Fruit fly (Drosophila melanogaster) whole organism, embryonic: ENCODE measurements around the gene Lrrk.
A peak's percentile ranks its signal among the peaks of the same experiment; 100 is the strongest.

Experiments used
- CG10431 ChIP-seq: fragments of 200-800 bp; sonication (Bioruptor generic); optimal IDR thresholded peaks from 3 replicates; lab custom pipeline; 2018; ENCODE audit warnings: missing biosample characterization, mild to moderate bottlenecking, missing genetic modification characterization
- CG10979 ChIP-seq: fragments of 200-800 bp; sonication (Bioruptor generic); optimal IDR thresholded peaks from 2 replicates; lab custom pipeline; 2018; ENCODE audit warnings: missing biosample characterization, mild to moderate bottlenecking, missing genetic modification characterization, moderate library complexity
- CG11456 ChIP-seq: fragments of 200-800 bp; sonication (Bioruptor generic); IDR thresholded peaks from 3 replicates; pipeline ENCODE4 v1.3.6; 2022; ENCODE audit warnings: missing biosample characterization, missing genetic modification characterization
- CG11504 ChIP-seq: fragments of 200-800 bp; sonication (Bioruptor generic); optimal IDR thresholded peaks from 3 replicates; lab custom pipeline; 2019; ENCODE audit warnings: missing biosample characterization, mild to moderate bottlenecking, missing genetic modification characterization, moderate library complexity
- CG12236 ChIP-seq: fragments of 200-800 bp; sonication (Bioruptor generic); optimal IDR thresholded peaks from 2 replicates; lab custom pipeline; 2016; ENCODE audit warnings: missing biosample characterization, missing genetic modification characterization
- CG13894 ChIP-seq: fragments of 200-800 bp; sonication (Bioruptor generic); optimal IDR thresholded peaks from 3 replicates; lab custom pipeline; 2018; ENCODE audit warnings: missing biosample characterization, mild to moderate bottlenecking, missing genetic modification characterization, moderate library complexity
- CG14441 ChIP-seq: fragments of 200-800 bp; sonication (Bioruptor generic); IDR thresholded peaks from 2 replicates; pipeline ENCODE4 v1.3.6; 2022; ENCODE audit warnings: missing biosample characterization, missing genetic modification characterization
- CG14667 ChIP-seq: fragments of 200-800 bp; sonication (Bioruptor generic); IDR thresholded peaks from 2 replicates; pipeline ENCODE4 v1.3.6; 2022; ENCODE audit warnings: missing biosample characterization, missing genetic modification characterization
- CG32532 ChIP-seq: fragments of 200-800 bp; sonication (Bioruptor generic); IDR thresholded peaks from 2 replicates; pipeline ENCODE4 v1.3.6; 2022; ENCODE audit warnings: missing biosample characterization, missing genetic modification characterization
- CG3838 ChIP-seq: fragments of 200-800 bp; sonication (Bioruptor generic); optimal IDR thresholded peaks from 3 replicates; lab custom pipeline; 2016; ENCODE audit warnings: missing biosample characterization, missing genetic modification characterization
- CG43689 ChIP-seq: fragments of 200-800 bp; sonication (Bioruptor generic); IDR thresholded peaks from 2 replicates; pipeline ENCODE4 v1.3.6; 2022; ENCODE audit warnings: missing biosample characterization, missing genetic modification characterization
- CG8281 ChIP-seq: fragments of 200-800 bp; sonication (Bioruptor generic); optimal IDR thresholded peaks from 2 replicates; lab custom pipeline; 2018; ENCODE audit warnings: missing biosample characterization, mild to moderate bottlenecking, missing genetic modification characterization, moderate library complexity
- CG9797 ChIP-seq: fragments of 200-800 bp; sonication (Bioruptor generic); optimal IDR thresholded peaks from 3 replicates; lab custom pipeline; 2018; ENCODE audit warnings: missing biosample characterization, mild to moderate bottlenecking, missing genetic modification characterization
- CG9817 ChIP-seq: fragments of 200-800 bp; sonication (Bioruptor generic); optimal IDR thresholded peaks from 2 replicates; lab custom pipeline; 2018; ENCODE audit warnings: missing biosample characterization, mild to moderate bottlenecking, missing genetic modification characterization, moderate library complexity
- D ChIP-seq, 2 experiments: fragments of 200-800 bp in 1 of 2; fragments of >200 bp in 1 of 2; sonication (Bioruptor generic) in 1 of 2; optimal IDR thresholded peaks; 2 replicates in 1 of 2; 3 replicates in 1 of 2; lab custom pipeline; 2017; ENCODE audit warnings: mild to moderate bottlenecking in 1 of 2, missing biosample characterization in 1 of 2, missing genetic modification characterization in 1 of 2, missing genetic modification reagents in 1 of 2
- Neu2 ChIP-seq: fragments of 200-800 bp; sonication (Bioruptor generic); optimal IDR thresholded peaks from 3 replicates; lab custom pipeline; 2016; ENCODE audit warnings: missing biosample characterization, missing genetic modification characterization, borderline replicate concordance
- Nf-YA ChIP-seq: fragments of 200-800 bp; sonication (Bioruptor generic); IDR thresholded peaks from 2 replicates; pipeline ENCODE4 v1.3.6; 2022; ENCODE audit warnings: missing biosample characterization, missing genetic modification characterization
- Scr ChIP-seq: fragments of 200-800 bp; sonication (Bioruptor generic); IDR thresholded peaks from 2 replicates; pipeline ENCODE4 v1.3.6; 2022; ENCODE audit warnings: missing biosample characterization, missing genetic modification characterization; ENCODE audit not compliant: partially characterized antibody
- Stat92E ChIP-seq, 3 experiments: fragments of >200 bp in 2 of 3; fragments of 200-800 bp in 1 of 3; sonication (Bioruptor generic) in 1 of 3; optimal IDR thresholded peaks; 2 replicates each; lab custom pipeline; 2017 to 2019; ENCODE audit warnings: missing biosample characterization in 3 of 3, missing genetic modification characterization in 3 of 3, mild to moderate bottlenecking in 1 of 3, moderate library complexity in 1 of 3
- ac ChIP-seq: fragments of 200-800 bp; sonication (Bioruptor generic); optimal IDR thresholded peaks from 3 replicates; lab custom pipeline; 2017; ENCODE audit warnings: missing biosample characterization, mild to moderate bottlenecking, missing genetic modification characterization
- amos ChIP-seq: fragments of 200-800 bp; sonication (Bioruptor generic); IDR thresholded peaks from 2 replicates; pipeline ENCODE4 v1.3.6; 2022; ENCODE audit warnings: missing biosample characterization, missing genetic modification characterization; ENCODE audit not compliant: partially characterized antibody
- ara ChIP-seq: fragments of 200-800 bp; sonication (Bioruptor generic); IDR thresholded peaks from 2 replicates; pipeline ENCODE4 v1.3.6; 2022; ENCODE audit warnings: missing biosample characterization, missing genetic modification characterization
- cad ChIP-seq: fragments of >200 bp; optimal IDR thresholded peaks from 2 replicates; lab custom pipeline; 2017; ENCODE audit warnings: missing biosample characterization, missing genetic modification characterization
- cg ChIP-seq: fragments of 200-800 bp; sonication (Bioruptor generic); optimal IDR thresholded peaks from 3 replicates; lab custom pipeline; 2019; ENCODE audit warnings: missing biosample characterization, mild to moderate bottlenecking, missing genetic modification characterization, moderate library complexity
- ci ChIP-seq: fragments of 200-800 bp; sonication (Bioruptor generic); IDR thresholded peaks from 3 replicates; pipeline ENCODE4 v1.3.6; 2022; ENCODE audit warnings: missing biosample characterization, missing genetic modification characterization
- crc ChIP-seq: fragments of 200-800 bp; sonication (Bioruptor generic); optimal IDR thresholded peaks from 2 replicates; lab custom pipeline; 2016; ENCODE audit warnings: missing biosample characterization, missing genetic modification characterization
- crol ChIP-seq: fragments of 200-800 bp; sonication (Bioruptor generic); IDR thresholded peaks from 2 replicates; pipeline ENCODE4 v1.3.6; 2022; ENCODE audit warnings: missing biosample characterization, missing genetic modification characterization
- dati ChIP-seq: fragments of 200-800 bp; sonication (Bioruptor generic); IDR thresholded peaks from 2 replicates; pipeline ENCODE4 v1.3.6; 2022; ENCODE audit warnings: missing biosample characterization, missing genetic modification characterization
- ind ChIP-seq: fragments of 200-800 bp; sonication (Bioruptor generic); optimal IDR thresholded peaks from 3 replicates; lab custom pipeline; 2016; ENCODE audit warnings: missing biosample characterization, missing genetic modification characterization
- ken ChIP-seq: fragments of 200-800 bp; sonication (Bioruptor generic); IDR thresholded peaks from 3 replicates; pipeline ENCODE4 v1.3.6; 2022; ENCODE audit warnings: missing biosample characterization, missing genetic modification characterization
- lbe ChIP-seq: fragments of 200-800 bp; sonication (Bioruptor generic); optimal IDR thresholded peaks from 2 replicates; lab custom pipeline; 2016; ENCODE audit warnings: missing biosample characterization, mild to moderate bottlenecking, missing genetic modification characterization
- phol ChIP-seq: fragments of 200-800 bp; sonication (Bioruptor generic); optimal IDR thresholded peaks from 3 replicates; lab custom pipeline; 2018; ENCODE audit warnings: missing biosample characterization, mild to moderate bottlenecking, missing genetic modification characterization, moderate library complexity
- pros ChIP-seq: fragments of 200-800 bp; sonication (Bioruptor generic); optimal IDR thresholded peaks from 3 replicates; lab custom pipeline; 2019; ENCODE audit warnings: missing biosample characterization, mild to moderate bottlenecking, missing genetic modification characterization, moderate library complexity
- sens ChIP-seq: fragments of 200-800 bp; sonication (Bioruptor generic); peaks from one replicate; lab custom pipeline; 2016; ENCODE audit warnings: missing biosample characterization, missing genetic modification characterization
- sna ChIP-seq: fragments of 200-800 bp; sonication (Bioruptor generic); IDR thresholded peaks from 2 replicates; pipeline ENCODE4 v1.3.6; 2022; ENCODE audit warnings: missing biosample characterization, missing genetic modification characterization; ENCODE audit not compliant: partially characterized antibody
- stc ChIP-seq: fragments of 200-800 bp; sonication (Bioruptor generic); IDR thresholded peaks from 2 replicates; pipeline ENCODE4 v1.3.6; 2022; ENCODE audit warnings: missing biosample characterization, missing genetic modification characterization
- twi ChIP-seq: fragments of 200-800 bp; optimal IDR thresholded peaks from 2 replicates; lab custom pipeline; 2019; ENCODE audit warnings: missing biosample characterization, mild to moderate bottlenecking, missing genetic modification characterization, moderate library complexity
- vvl ChIP-seq: fragments of 200-800 bp; sonication (Bioruptor generic); IDR thresholded peaks from 2 replicates; pipeline ENCODE4 v1.3.6; 2022; ENCODE audit warnings: missing biosample characterization, missing genetic modification characterization
- yki ChIP-seq: fragments of >200 bp; optimal IDR thresholded peaks from 3 replicates; lab custom pipeline; 2018

Lrrk gene

dm6 chr3R:20594194-20595144, 40.8 kb upstream of the Lrrk start (continued):
- TF ChIP-seq CG3838 (GFP tag; lab: Kevin White, UChicago) (no peak), Scr (no peak), crc (GFP tag; lab: Kevin White, UChicago) (no peak), sna (no peak), CG9817 (tag; lab: Kevin White, UChicago) (peak; percentile 75), yki (lab: Kevin White, UChicago) (peak; percentile 20), stc (GFP tag; lab: Robert Waterston, UW) (peak; percentile 68), CG14667 (GFP tag; lab: Robert Waterston, UW) (peak; percentile 79)

DNA sequence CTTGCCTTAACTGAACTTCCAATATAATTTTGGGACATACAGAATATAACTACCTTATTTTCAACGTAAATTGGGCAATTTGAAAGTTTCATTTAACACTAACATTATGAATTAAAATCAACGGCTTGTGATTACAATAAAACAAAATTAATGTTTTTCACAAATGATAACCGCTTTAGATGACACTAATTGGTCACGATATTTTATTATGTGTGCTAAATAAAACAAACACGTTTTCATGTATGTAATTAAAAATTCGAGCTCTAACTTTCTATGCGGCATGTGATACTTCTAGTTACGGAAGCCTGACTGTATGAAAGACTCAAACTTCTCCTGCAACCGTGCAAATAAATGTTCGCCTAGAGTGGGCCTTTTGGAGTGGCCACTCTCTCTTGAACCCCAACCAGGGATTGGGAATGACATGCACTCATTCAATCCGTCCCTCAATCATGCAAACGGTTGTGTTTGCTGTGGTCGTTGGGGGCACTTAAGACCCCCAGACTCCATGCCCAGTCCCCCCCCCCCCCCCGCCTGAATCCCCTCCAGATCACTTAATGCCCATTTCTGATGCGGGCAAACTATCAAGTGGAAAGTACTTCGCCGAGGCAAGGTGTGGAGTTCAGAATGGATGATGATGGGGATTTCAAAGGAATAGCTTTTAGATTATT, 40.0 kb upstream of the Lrrk start:
- TF ChIP-seq ci (GFP tag; lab: Robert Waterston, UW) (0 out of 3 replicates have a peak, but pooled peaks have one; percentile 26), CG32532 (peak; percentile 18; the same call in 1 of the 2 replicates), CG11504 (tag; lab: Kevin White, UChicago) (peak; percentile 12), ara (GFP tag; lab: Robert Waterston, UW) (no peak), CG11456 (GFP tag; lab: Robert Waterston, UW) (0 out of 3 replicates have a peak, but pooled peaks have one; percentile 21), lbe (GFP tag; lab: Kevin White, UChicago) (no peak), CG12236 (GFP tag; lab: Kevin White, UChicago) (no peak), CG8281 (peak; percentile 92), amos (GFP tag; lab: Robert Waterston, UW) (peak; percentile 20; the same call in 1 of the 2 replicates), Nf-YA (GFP tag; lab: Robert Waterston, UW) (no peak), crol (GFP tag; lab: Robert Waterston, UW) (peak; percentile 81), CG10979 (peak; percentile 33), D (optimal IDR thresholded peaks at IDR 0.05; lab: Kevin White, UChicago) (no peak), D (GFP tag; optimal IDR thresholded peaks at IDR 0.05; lab: Kevin White, UChicago) (peak; percentile 43), dati (0 out of 2 replicates have a peak, but pooled peaks have one; percentile 13)

dm6 chr3R:20595901-20596300, 39.4 kb upstream of the Lrrk start:
- TF ChIP-seq CG10431 (GFP tag; lab: Kevin White, UChicago) (peak; percentile 95), ara (GFP tag; lab: Robert Waterston, UW) (no peak)

DNA sequence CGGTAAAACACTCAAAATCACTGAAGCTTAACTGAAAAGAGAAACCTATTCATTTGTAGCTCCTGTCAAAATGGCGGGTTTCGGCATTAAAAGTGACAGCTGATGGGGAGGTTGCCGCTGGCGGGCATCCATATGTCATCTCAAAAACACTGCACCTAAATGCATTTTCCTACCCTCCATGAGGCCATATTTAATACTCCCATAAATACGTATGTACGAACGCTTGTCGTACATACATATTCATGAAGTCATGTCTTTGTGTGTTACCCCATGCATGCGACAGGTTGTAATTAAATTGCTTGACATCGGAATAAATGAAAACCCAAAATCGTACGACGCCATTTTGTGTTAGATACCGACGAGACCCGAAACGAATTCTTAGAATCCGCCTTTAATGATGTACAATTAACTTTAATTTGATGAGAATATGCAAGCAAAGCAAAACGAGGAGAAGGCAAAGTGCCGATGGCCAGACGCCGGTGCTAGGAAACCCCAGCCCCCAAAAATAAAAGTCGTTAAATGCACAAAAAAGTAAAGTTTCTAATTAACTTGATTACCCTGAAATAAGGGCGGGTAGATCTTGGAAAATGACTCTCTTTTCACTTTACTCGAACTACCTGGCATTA, 38.8 kb upstream of the Lrrk start:
- peak in 1 of 3 experiments; percentile 61 for TF ChIP-seq Stat92E (GFP tag; optimal IDR thresholded peaks at IDR 0.05; lab: Kevin White, UChicago)
- peak; percentile 10 for TF ChIP-seq cg (GFP tag; lab: Kevin White, UChicago)
- TF ChIP-seq ind: no peak
- peak; percentile 6 for TF ChIP-seq phol (tag; lab: Kevin White, UChicago)
- no peak for TF ChIP-seq CG14441 (GFP tag; lab: Robert Waterston, UW)
- TF ChIP-seq sens (GFP tag; lab: Kevin White, UChicago): peak; percentile 64
- TF ChIP-seq pros (GFP tag; lab: Kevin White, UChicago): peak; percentile 48
- TF ChIP-seq Neu2 (GFP tag; lab: Kevin White, UChicago): no peak
- TF ChIP-seq CG13894 (tag; lab: Kevin White, UChicago): peak; percentile 17
- TF ChIP-seq ken (GFP tag; lab: Robert Waterston, UW): no peak
- TF ChIP-seq ac (GFP tag; lab: Kevin White, UChicago): no peak
- TF ChIP-seq CG9797: no peak
- peak; percentile 54 for TF ChIP-seq twi
- TF ChIP-seq vvl: peak; percentile 61; the same call in 1 of the 2 replicates
- peak; percentile 24 for TF ChIP-seq cad
- TF ChIP-seq CG43689 (GFP tag; lab: Robert Waterston, UW): no peak
